Fruit fly (Drosophila melanogaster) whole organism, embryonic: ENCODE measurements around the gene CG14961.

Source experiments
- Awh ChIP-seq: fragments of 200-800 bp; sonication (Bioruptor generic); IDR thresholded peaks from 2 replicates; pipeline ENCODE4, ENCODE4 v1.3.6; 2022; ENCODE audit warnings: missing biosample characterization, missing genetic modification characterization
- CG10209 ChIP-seq: fragments of 200-800 bp; sonication (Bioruptor generic); optimal IDR thresholded peaks from 3 replicates; lab custom pipeline; 2017; ENCODE audit warnings: missing biosample characterization, mild to moderate bottlenecking, missing genetic modification characterization, missing genetic modification reagents
- CG10959 ChIP-seq: fragments of 200-800 bp; sonication (Bioruptor generic); IDR thresholded peaks from 2 replicates; pipeline ENCODE4 v1.3.6; 2022; ENCODE audit warnings: missing biosample characterization, missing genetic modification characterization
- CG12071 ChIP-seq: fragments of 200-800 bp; sonication (Bioruptor generic); optimal IDR thresholded peaks from 3 replicates; lab custom pipeline; 2018; ENCODE audit warnings: missing biosample characterization, mild to moderate bottlenecking, missing genetic modification characterization
- CG12769 ChIP-seq: fragments of 200-800 bp; sonication (Bioruptor generic); optimal IDR thresholded peaks from 2 replicates; lab custom pipeline; 2019; ENCODE audit warnings: missing biosample characterization, mild to moderate bottlenecking, missing genetic modification characterization, moderate library complexity
- CG12942 ChIP-seq: fragments of 200-800 bp; sonication (Bioruptor generic); optimal IDR thresholded peaks from 3 replicates; lab custom pipeline; 2016; ENCODE audit warnings: missing biosample characterization, missing genetic modification characterization
- CG13296 ChIP-seq: fragments of 200-800 bp; sonication (Bioruptor generic); optimal IDR thresholded peaks from 3 replicates; lab custom pipeline; 2018; ENCODE audit warnings: missing biosample characterization, mild to moderate bottlenecking, missing genetic modification characterization
- CG13775 ChIP-seq: fragments of 200-800 bp; sonication (Bioruptor generic); optimal IDR thresholded peaks from 3 replicates; lab custom pipeline; 2017; ENCODE audit warnings: missing biosample characterization, mild to moderate bottlenecking, missing genetic modification characterization
- CG14667 ChIP-seq: fragments of 200-800 bp; sonication (Bioruptor generic); IDR thresholded peaks from 2 replicates; pipeline ENCODE4 v1.3.6; 2022; ENCODE audit warnings: missing biosample characterization, missing genetic modification characterization
- CG14965 ChIP-seq: fragments of 200-800 bp; sonication (Bioruptor generic); optimal IDR thresholded peaks from 2 replicates; lab custom pipeline; 2016; ENCODE audit warnings: missing biosample characterization, missing genetic modification characterization, borderline replicate concordance
- CG17328 ChIP-seq: fragments of 200-800 bp; sonication (Bioruptor generic); IDR thresholded peaks from 2 replicates; pipeline ENCODE4 v1.3.6; 2022; ENCODE audit warnings: missing biosample characterization, missing genetic modification characterization
- CG17568 ChIP-seq: fragments of 200-800 bp; sonication (Bioruptor generic); optimal IDR thresholded peaks from 2 replicates; lab custom pipeline; 2018; ENCODE audit warnings: missing biosample characterization, mild to moderate bottlenecking, missing genetic modification characterization, moderate library complexity
- CG6854 ChIP-seq: fragments of 200-800 bp; sonication (Bioruptor generic); optimal IDR thresholded peaks from 3 replicates; lab custom pipeline; 2017; ENCODE audit warnings: missing biosample characterization, mild to moderate bottlenecking, missing genetic modification characterization
- CG8359 ChIP-seq: fragments of 200-800 bp; sonication (Bioruptor generic); optimal IDR thresholded peaks from 2 replicates; lab custom pipeline; 2017; ENCODE audit warnings: missing biosample characterization, mild to moderate bottlenecking, missing genetic modification characterization, borderline replicate concordance
- D19A ChIP-seq: fragments of 200-800 bp; optimal IDR thresholded peaks from 3 replicates; lab custom pipeline; 2019; ENCODE audit warnings: missing biosample characterization, mild to moderate bottlenecking, missing genetic modification characterization, moderate library complexity
- Dref ChIP-seq: fragments of 200-800 bp; sonication (Bioruptor generic); IDR thresholded peaks from 2 replicates; pipeline ENCODE4 v1.3.6; 2022; ENCODE audit warnings: missing biosample characterization, missing genetic modification characterization
- Ets65A ChIP-seq: fragments of 200-800 bp; sonication (Bioruptor generic); peaks from one replicate; lab custom pipeline; 2016; ENCODE audit warnings: missing biosample characterization, missing genetic modification characterization
- GATAe ChIP-seq: fragments of 200-800 bp; sonication (Bioruptor generic); conservative IDR thresholded peaks from 2 replicates; pipeline ENCODE4 v1.3.6; 2022; ENCODE audit warnings: missing biosample characterization, missing genetic modification characterization
- Hey ChIP-seq: fragments of 200-800 bp; sonication (Bioruptor generic); optimal IDR thresholded peaks from 3 replicates; lab custom pipeline; 2018; ENCODE audit warnings: missing biosample characterization, mild to moderate bottlenecking, missing genetic modification characterization
- HmgD ChIP-seq: fragments of 200-800 bp; sonication (Bioruptor generic); optimal IDR thresholded peaks from 3 replicates; lab custom pipeline; 2016; ENCODE audit warnings: missing biosample characterization, missing genetic modification characterization
- Hmr ChIP-seq: fragments of 200-800 bp; sonication (Bioruptor generic); optimal IDR thresholded peaks from 3 replicates; lab custom pipeline; 2017; ENCODE audit warnings: mild to moderate bottlenecking, missing biosample characterization, missing genetic modification reagents, missing genetic modification characterization
- Hr3 ChIP-seq: fragments of 200-800 bp; sonication (Bioruptor generic); optimal IDR thresholded peaks from 3 replicates; lab custom pipeline; 2016; ENCODE audit warnings: missing biosample characterization, missing genetic modification characterization
- Hr39 ChIP-seq: fragments of >200 bp; optimal IDR thresholded peaks from 2 replicates; lab custom pipeline; 2017
- MESR4 ChIP-seq: fragments of 200-800 bp; sonication (Bioruptor generic); optimal IDR thresholded peaks from 2 replicates; lab custom pipeline; 2018; ENCODE audit warnings: missing biosample characterization, mild to moderate bottlenecking, missing genetic modification characterization, moderate library complexity
- Pdp1 ChIP-seq, 2 experiments: fragments of 200-800 bp; sonication (Bioruptor generic); optimal IDR thresholded peaks; 3 replicates each; lab custom pipeline; 2016; ENCODE audit warnings: missing biosample characterization in 2 of 2, missing genetic modification characterization in 2 of 2, mild to moderate bottlenecking in 1 of 2, moderate library complexity in 1 of 2
- Ssrp ChIP-seq: fragments of 200-800 bp; sonication (Bioruptor generic); optimal IDR thresholded peaks from 2 replicates; lab custom pipeline; 2018; ENCODE audit warnings: missing biosample characterization, mild to moderate bottlenecking, missing genetic modification characterization, moderate library complexity
- YL-1 ChIP-seq: fragments of 200-800 bp; sonication (Bioruptor generic); optimal IDR thresholded peaks from 3 replicates; lab custom pipeline; 2017; ENCODE audit warnings: missing biosample characterization, mild to moderate bottlenecking, missing genetic modification characterization
- ab ChIP-seq: fragments of 200-800 bp; sonication (Bioruptor generic); optimal IDR thresholded peaks from 2 replicates; lab custom pipeline; 2016; ENCODE audit warnings: missing biosample characterization, missing genetic modification characterization
- ap ChIP-seq: fragments of 200-800 bp; sonication (Bioruptor generic); IDR thresholded peaks from 2 replicates; pipeline ENCODE4 v1.3.6; 2022; ENCODE audit warnings: missing biosample characterization, missing genetic modification characterization
- ase ChIP-seq: fragments of 200-800 bp; sonication (Bioruptor generic); IDR thresholded peaks from 3 replicates; pipeline ENCODE4 v1.3.6; 2022; ENCODE audit warnings: missing biosample characterization, missing genetic modification characterization
- br ChIP-seq: fragments of >200 bp; optimal IDR thresholded peaks from 2 replicates; lab custom pipeline; 2017
- cato ChIP-seq: fragments of 200-800 bp; sonication (Bioruptor generic); optimal IDR thresholded peaks from 2 replicates; lab custom pipeline; 2016; ENCODE audit warnings: missing biosample characterization, missing genetic modification characterization, borderline replicate concordance
- corto ChIP-seq: fragments of 200-800 bp; sonication (Bioruptor generic); optimal IDR thresholded peaks from 2 replicates; lab custom pipeline; 2016; ENCODE audit warnings: missing biosample characterization, mild to moderate bottlenecking, missing genetic modification characterization, moderate library complexity
- cwo ChIP-seq: fragments of 200-800 bp; sonication (Bioruptor generic); optimal IDR thresholded peaks from 3 replicates; lab custom pipeline; 2017; ENCODE audit warnings: missing biosample characterization, missing genetic modification characterization, mild to moderate bottlenecking, moderate library complexity, missing genetic modification reagents
- dan ChIP-seq: fragments of 200-800 bp; sonication (Bioruptor generic); IDR thresholded peaks from 2 replicates; pipeline ENCODE4 v1.3.6; 2022; ENCODE audit warnings: missing biosample characterization, missing genetic modification characterization
- dysf ChIP-seq: fragments of 200-800 bp; sonication (Bioruptor generic); IDR thresholded peaks from 3 replicates; pipeline ENCODE4 v1.3.6; 2022; ENCODE audit warnings: missing biosample characterization, missing genetic modification characterization
- esg ChIP-seq: fragments of 200-800 bp; sonication (Bioruptor generic); conservative IDR thresholded peaks from 2 replicates; pipeline ENCODE4 v1.3.6; 2022; ENCODE audit warnings: missing biosample characterization, missing genetic modification characterization
- gcm ChIP-seq: fragments of 200-800 bp; sonication (Bioruptor generic); optimal IDR thresholded peaks from 2 replicates; lab custom pipeline; 2019; ENCODE audit warnings: missing biosample characterization, mild to moderate bottlenecking, missing genetic modification characterization, moderate library complexity
- gem ChIP-seq: fragments of 200-800 bp; sonication (Bioruptor generic); optimal IDR thresholded peaks from 2 replicates; lab custom pipeline; 2019; ENCODE audit warnings: missing biosample characterization, mild to moderate bottlenecking, missing genetic modification characterization, moderate library complexity
- ham ChIP-seq: fragments of 200-800 bp; sonication (Bioruptor generic); IDR thresholded peaks from 2 replicates; pipeline ENCODE4 v1.3.6; 2022; ENCODE audit warnings: missing biosample characterization, missing genetic modification characterization
- kay ChIP-seq: fragments of 200-800 bp; sonication (Bioruptor generic); optimal IDR thresholded peaks from 2 replicates; lab custom pipeline; 2016; ENCODE audit warnings: missing biosample characterization, missing genetic modification characterization
- klu ChIP-seq: fragments of 200-800 bp; sonication (Bioruptor generic); IDR thresholded peaks from 2 replicates; pipeline ENCODE4 v1.3.6; 2022; ENCODE audit warnings: missing biosample characterization, missing genetic modification characterization
- mirr ChIP-seq: fragments of 200-800 bp; sonication (Bioruptor generic); optimal IDR thresholded peaks from 3 replicates; lab custom pipeline; 2018; ENCODE audit warnings: missing biosample characterization, mild to moderate bottlenecking, missing genetic modification characterization
- odd ChIP-seq: fragments of 200-800 bp; sonication (Bioruptor generic); optimal IDR thresholded peaks from 2 replicates; lab custom pipeline; 2017; ENCODE audit warnings: missing biosample characterization, mild to moderate bottlenecking, missing genetic modification characterization
- org-1 ChIP-seq: fragments of 200-800 bp; sonication (Bioruptor generic); optimal IDR thresholded peaks from 2 replicates; lab custom pipeline; 2017; ENCODE audit warnings: missing biosample characterization, missing genetic modification characterization
- phol ChIP-seq: fragments of 200-800 bp; sonication (Bioruptor generic); optimal IDR thresholded peaks from 3 replicates; lab custom pipeline; 2018; ENCODE audit warnings: missing biosample characterization, mild to moderate bottlenecking, missing genetic modification characterization, moderate library complexity
- pita ChIP-seq: fragments of 200-800 bp; sonication (Bioruptor generic); optimal IDR thresholded peaks from 2 replicates; lab custom pipeline; 2017; ENCODE audit warnings: missing biosample characterization, mild to moderate bottlenecking, missing genetic modification characterization
- repo ChIP-seq: fragments of 200-800 bp; sonication (Bioruptor generic); optimal IDR thresholded peaks from 2 replicates; lab custom pipeline; 2016; ENCODE audit warnings: missing biosample characterization, missing genetic modification characterization
- so ChIP-seq: fragments of 200-800 bp; sonication (Bioruptor generic); IDR thresholded peaks from 3 replicates; pipeline ENCODE4 v1.3.6; 2022; ENCODE audit warnings: missing biosample characterization, missing genetic modification characterization
- sob ChIP-seq: fragments of 200-800 bp; sonication (Bioruptor generic); IDR thresholded peaks from 2 replicates; pipeline ENCODE4 v1.3.6; 2022; ENCODE audit warnings: missing biosample characterization, missing genetic modification characterization
- tll ChIP-seq, 2 experiments: fragments of 200-800 bp in 1 of 2; fragments of >200 bp in 1 of 2; sonication (Bioruptor generic) in 1 of 2; optimal IDR thresholded peaks; 2 replicates each; lab custom pipeline; 2017 to 2019; ENCODE audit warnings: missing biosample characterization in 2 of 2, missing genetic modification characterization in 2 of 2, mild to moderate bottlenecking in 1 of 2, moderate library complexity in 1 of 2
- wek ChIP-seq: fragments of 200-800 bp; sonication (Bioruptor generic); optimal IDR thresholded peaks from 3 replicates; lab custom pipeline; 2018; ENCODE audit warnings: missing biosample characterization, mild to moderate bottlenecking, missing genetic modification characterization, moderate library complexity

Gene CG14961

DNA sequence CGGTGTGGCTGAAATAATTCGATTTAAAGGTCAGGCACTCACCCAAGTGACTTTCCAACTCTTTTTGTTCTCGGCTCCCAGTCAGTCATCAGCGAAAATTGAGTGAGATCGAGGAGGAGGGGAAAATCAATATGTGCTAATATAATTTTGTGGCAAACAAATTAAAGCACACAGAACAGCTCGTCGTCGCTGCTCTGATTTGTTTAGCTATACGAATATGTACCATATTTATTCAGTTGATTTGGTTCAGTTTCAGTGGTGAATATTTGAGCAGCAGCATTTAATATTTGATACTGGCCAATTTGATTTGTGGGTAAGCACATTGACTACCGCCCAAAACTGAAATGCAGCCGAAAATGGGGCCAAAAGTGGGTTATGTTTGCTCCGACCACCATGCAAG, 24.4 kb upstream of the CG14961 start (continued):
- TF ChIP-seq CG10209 (GFP tag; lab: Kevin White, UChicago) (peak; percentile 74), gcm (no peak), CG6854 (GFP tag; lab: Kevin White, UChicago) (no peak), so (GFP tag; lab: Robert Waterston, UW) (peak; percentile 43; the same call in 2 of the 3 replicates), CG12071 (GFP tag; lab: Kevin White, UChicago) (peak; percentile 58), kay (GFP tag; lab: Kevin White, UChicago) (peak; percentile 31), gem (peak; percentile 61), MESR4 (GFP tag; lab: Kevin White, UChicago) (no peak), Hr3 (no peak), Awh (GFP tag; lab: Robert Waterston, UW) (no peak), wek (no peak), cato (GFP tag; lab: Kevin White, UChicago) (peak; percentile 31), YL-1 (GFP tag; lab: Kevin White, UChicago) (no peak), Dref (GFP tag; lab: Robert Waterston, UW) (no peak), Pdp1 (GFP tag; optimal IDR thresholded peaks at IDR 0.05; lab: Kevin White, UChicago) (peak in 1 of 2 experiments; percentile 38), esg (GFP tag; lab: Robert Waterston, UW) (no peak), CG12942 (GFP tag; lab: Kevin White, UChicago) (peak; percentile 4), CG14965 (peak; percentile 37), phol (no peak), CG13775 (GFP tag; lab: Kevin White, UChicago) (no peak), pita (GFP tag; lab: Kevin White, UChicago) (no peak), dan (no peak), corto (GFP tag; lab: Kevin White, UChicago) (no peak), CG17568 (GFP tag; lab: Kevin White, UChicago) (peak; percentile 60), ab (no peak), mirr (GFP tag; lab: Kevin White, UChicago) (no peak), tll (GFP tag; optimal IDR thresholded peaks at IDR 0.05; lab: Kevin White, UChicago) (no peak), HmgD (GFP tag; lab: Kevin White, UChicago) (no peak), CG12769 (tag; lab: Kevin White, UChicago) (peak; percentile 75), CG13296 (GFP tag; lab: Kevin White, UChicago) (no peak), GATAe (no peak), CG17328 (peak; percentile 19; the same call in 1 of the 2 replicates), CG8359 (GFP tag; lab: Kevin White, UChicago) (peak; percentile 49), cwo (no peak), br (lab: Kevin White, UChicago) (no peak), Hmr (GFP tag; lab: Kevin White, UChicago) (peak; percentile 52), Hey (tag; lab: Kevin White, UChicago) (no peak), ase (GFP tag; lab: Robert Waterston, UW) (no peak), repo (GFP tag; lab: Kevin White, UChicago) (peak; percentile 9), Hr39 (lab: Kevin White, UChicago) (no peak), D19A (tag; lab: Kevin White, UChicago) (no peak), CG10959 (no peak; the same call in 1 of the 2 replicates), ham (GFP tag; lab: Robert Waterston, UW) (no peak), ap (GFP tag; lab: Robert Waterston, UW) (no peak), odd (GFP tag; lab: Kevin White, UChicago) (peak; percentile 30), Ets65A (GFP tag; lab: Kevin White, UChicago) (no peak), sob (peak; percentile 22; the same call in 1 of the 2 replicates), klu (GFP tag; lab: Robert Waterston, UW) (no peak), CG14667 (GFP tag; lab: Robert Waterston, UW) (no peak), org-1 (GFP tag; lab: Kevin White, UChicago) (peak; percentile 61), Ssrp (no peak), dysf (no peak)
